Fruit fly (Drosophila melanogaster) whole organism, prepupa: ENCODE data around the gene Or22c.

Source experiments
- Blimp-1 ChIP-seq: fragments of 200-800 bp; sonication (Bioruptor generic); optimal IDR thresholded peaks from 3 replicates; lab custom pipeline; 2017; ENCODE audit warnings: missing biosample characterization, missing genetic modification characterization, mild to moderate bottlenecking, moderate library complexity, missing genetic modification reagents
- CG1621 ChIP-seq: fragments of 200-800 bp; sonication (Bioruptor generic); optimal IDR thresholded peaks from 3 replicates; lab custom pipeline; 2018; ENCODE audit warnings: missing biosample characterization, mild to moderate bottlenecking, missing genetic modification characterization
- CG16779 ChIP-seq: fragments of 200-800 bp; sonication (Bioruptor generic); optimal IDR thresholded peaks from 3 replicates; lab custom pipeline; 2017; ENCODE audit warnings: missing biosample characterization, mild to moderate bottlenecking, missing genetic modification characterization
- CG32006 ChIP-seq: fragments of 200-800 bp; sonication (Bioruptor generic); optimal IDR thresholded peaks from 3 replicates; lab custom pipeline; 2017; ENCODE audit warnings: missing biosample characterization, mild to moderate bottlenecking, missing genetic modification characterization
- Hr39 ChIP-seq: fragments of 200-800 bp; sonication (Bioruptor generic); optimal IDR thresholded peaks from 2 replicates; lab custom pipeline; 2016; ENCODE audit warnings: missing biosample characterization, missing genetic modification characterization
- dac ChIP-seq: fragments of 200-800 bp; sonication (Bioruptor generic); optimal IDR thresholded peaks from 2 replicates; lab custom pipeline; 2017; ENCODE audit warnings: missing biosample characterization, mild to moderate bottlenecking, missing genetic modification characterization
- esn ChIP-seq: fragments of 200-800 bp; sonication (Bioruptor generic); optimal IDR thresholded peaks from 2 replicates; lab custom pipeline; 2016; ENCODE audit warnings: missing biosample characterization, mild to moderate bottlenecking, missing genetic modification characterization, moderate library complexity
- pdm3 ChIP-seq: fragments of 200-800 bp; sonication (Bioruptor generic); optimal IDR thresholded peaks from 3 replicates; lab custom pipeline; 2016; ENCODE audit warnings: missing biosample characterization, missing genetic modification characterization
- svp ChIP-seq: fragments of 200-800 bp; sonication (Bioruptor generic); peaks from one replicate; lab custom pipeline; 2016; ENCODE audit warnings: missing biosample characterization, missing genetic modification characterization
- topi ChIP-seq: fragments of 200-800 bp; sonication (Bioruptor generic); optimal IDR thresholded peaks from 3 replicates; lab custom pipeline; 2016; ENCODE audit warnings: missing biosample characterization, missing genetic modification characterization

DNA sequence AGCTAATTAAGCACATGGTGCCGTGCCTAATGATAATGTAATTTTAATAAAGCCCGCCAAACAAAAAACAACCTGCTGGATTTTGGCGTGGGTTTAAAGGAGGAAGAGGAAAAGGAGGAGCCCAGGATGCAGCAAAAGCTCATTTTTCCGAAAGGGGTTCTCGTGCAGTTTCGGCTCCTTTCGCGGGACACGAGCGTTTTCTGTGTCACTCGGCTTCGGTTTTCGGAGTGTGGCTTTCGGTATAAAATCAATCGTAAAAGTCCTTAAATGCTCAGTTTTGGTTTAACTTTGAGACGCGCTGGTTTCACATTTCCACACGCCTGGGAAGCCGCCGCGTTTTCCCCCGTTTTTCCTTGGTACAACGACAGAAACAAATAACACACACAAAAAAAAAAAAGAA is 43.0 kb upstream of the Or22c start:
- TF ChIP-seq esn = no peak
- no peak for TF ChIP-seq Hr39 (GFP tag; lab: Kevin White, UChicago)
- no peak for TF ChIP-seq pdm3 (GFP tag; lab: Kevin White, UChicago)
- TF ChIP-seq dac (GFP tag; lab: Kevin White, UChicago) = no peak
- no peak for TF ChIP-seq Blimp-1 (GFP tag; lab: Kevin White, UChicago)
- no peak for TF ChIP-seq CG32006 (GFP tag; lab: Kevin White, UChicago)
- TF ChIP-seq svp (GFP tag; lab: Kevin White, UChicago) = no peak
- no peak for TF ChIP-seq topi (GFP tag; lab: Kevin White, UChicago)
- no peak for TF ChIP-seq CG16779
- no peak for TF ChIP-seq CG1621 (tag; lab: Kevin White, UChicago)
